Fruit fly (Drosophila melanogaster) whole organism, embryonic: Measurements from ENCODE around the gene MSAmiP.

Experiments used
- Awh ChIP-seq: fragments of 200-800 bp; sonication (Bioruptor generic); IDR thresholded peaks from 2 replicates; pipeline ENCODE4, ENCODE4 v1.3.6; 2022; ENCODE audit warnings: missing biosample characterization, missing genetic modification characterization
- Bteb2 ChIP-seq: fragments of 200-800 bp; sonication (Bioruptor generic); optimal IDR thresholded peaks from 2 replicates; lab custom pipeline; 2016; ENCODE audit warnings: missing biosample characterization, missing genetic modification characterization
- CG10267 ChIP-seq: fragments of 200-800 bp; sonication (Bioruptor generic); optimal IDR thresholded peaks from 2 replicates; lab custom pipeline; 2018; ENCODE audit warnings: missing biosample characterization, mild to moderate bottlenecking, missing genetic modification characterization, moderate library complexity
- CG11093 ChIP-seq: fragments of 200-800 bp; sonication (Bioruptor generic); IDR thresholded peaks from 3 replicates; pipeline ENCODE4 v1.3.6; 2022; ENCODE audit warnings: missing biosample characterization, missing genetic modification characterization
- CG12769 ChIP-seq: fragments of 200-800 bp; sonication (Bioruptor generic); optimal IDR thresholded peaks from 2 replicates; lab custom pipeline; 2019; ENCODE audit warnings: missing biosample characterization, mild to moderate bottlenecking, missing genetic modification characterization, moderate library complexity
- CG13424 ChIP-seq: fragments of 200-800 bp; sonication (Bioruptor generic); optimal IDR thresholded peaks from 2 replicates; lab custom pipeline; 2019; ENCODE audit warnings: missing biosample characterization, mild to moderate bottlenecking, missing genetic modification characterization, moderate library complexity
- CG16815 ChIP-seq: fragments of 200-800 bp; sonication (Bioruptor generic); optimal IDR thresholded peaks from 3 replicates; lab custom pipeline; 2017; ENCODE audit warnings: missing biosample characterization, mild to moderate bottlenecking, missing genetic modification characterization
- CG17385 ChIP-seq: fragments of 200-800 bp; sonication (Bioruptor generic); optimal IDR thresholded peaks from 3 replicates; lab custom pipeline; 2018; ENCODE audit warnings: missing biosample characterization, mild to moderate bottlenecking, missing genetic modification characterization
- CG18262 ChIP-seq: fragments of 200-800 bp; optimal IDR thresholded peaks from 3 replicates; lab custom pipeline; 2019; ENCODE audit warnings: missing biosample characterization, mild to moderate bottlenecking, missing genetic modification characterization, moderate library complexity
- CG18619 ChIP-seq: fragments of 200-800 bp; sonication (Bioruptor generic); optimal IDR thresholded peaks from 3 replicates; lab custom pipeline; 2017; ENCODE audit warnings: missing biosample characterization, mild to moderate bottlenecking, missing genetic modification characterization
- CG34422 ChIP-seq: fragments of 200-800 bp; sonication (Bioruptor generic); IDR thresholded peaks from 3 replicates; pipeline ENCODE4 v1.3.6; 2022; ENCODE audit warnings: missing biosample characterization, missing genetic modification characterization
- CG3726 ChIP-seq: fragments of 200-800 bp; sonication (Bioruptor generic); IDR thresholded peaks from 3 replicates; pipeline ENCODE4, ENCODE4 v1.3.6; 2022; ENCODE audit warnings: missing biosample characterization, missing genetic modification characterization
- CG4820 ChIP-seq: fragments of 200-800 bp; sonication (Bioruptor generic); optimal IDR thresholded peaks from 3 replicates; lab custom pipeline; 2016; ENCODE audit warnings: missing biosample characterization, missing genetic modification characterization
- CG6254 ChIP-seq: fragments of 200-800 bp; sonication (Bioruptor generic); optimal IDR thresholded peaks from 3 replicates; lab custom pipeline; 2017; ENCODE audit warnings: mild to moderate bottlenecking, missing biosample characterization, missing genetic modification reagents, missing genetic modification characterization
- CG6272 ChIP-seq: fragments of 200-800 bp; sonication (Bioruptor generic); IDR thresholded peaks from 2 replicates; pipeline ENCODE4 v1.3.6; 2022; ENCODE audit warnings: missing biosample characterization, missing genetic modification characterization
- CG6689 ChIP-seq: fragments of 200-800 bp; sonication (Bioruptor generic); IDR thresholded peaks from 2 replicates; pipeline ENCODE4 v1.3.6; 2022; ENCODE audit warnings: missing biosample characterization, missing genetic modification characterization
- CG7271 ChIP-seq: fragments of 200-800 bp; sonication (Bioruptor generic); optimal IDR thresholded peaks from 2 replicates; lab custom pipeline; 2018; ENCODE audit warnings: missing biosample characterization, mild to moderate bottlenecking, missing genetic modification characterization, moderate library complexity
- CG7556 ChIP-seq: fragments of 200-800 bp; sonication (Bioruptor generic); optimal IDR thresholded peaks from 2 replicates; lab custom pipeline; 2017; ENCODE audit warnings: missing biosample characterization, mild to moderate bottlenecking, missing genetic modification characterization
- CG7963 ChIP-seq: fragments of 200-800 bp; sonication (Bioruptor generic); IDR thresholded peaks from 3 replicates; pipeline ENCODE4 v1.3.6; 2022; ENCODE audit warnings: missing biosample characterization, missing genetic modification characterization; ENCODE audit not compliant: partially characterized antibody
- CG8281 ChIP-seq: fragments of 200-800 bp; sonication (Bioruptor generic); optimal IDR thresholded peaks from 2 replicates; lab custom pipeline; 2018; ENCODE audit warnings: missing biosample characterization, mild to moderate bottlenecking, missing genetic modification characterization, moderate library complexity
- CG8924 ChIP-seq: fragments of 200-800 bp; optimal IDR thresholded peaks from 3 replicates; lab custom pipeline; 2019; ENCODE audit warnings: missing biosample characterization, mild to moderate bottlenecking, missing genetic modification characterization, moderate library complexity
- CoRest ChIP-seq: fragments of 200-800 bp; sonication (Bioruptor generic); optimal IDR thresholded peaks from 3 replicates; lab custom pipeline; 2018; ENCODE audit warnings: missing biosample characterization, mild to moderate bottlenecking, missing genetic modification characterization, moderate library complexity
- Lhr ChIP-seq: fragments of 200-800 bp; sonication (Bioruptor generic); optimal IDR thresholded peaks from 3 replicates; lab custom pipeline; 2017; ENCODE audit warnings: mild to moderate bottlenecking, missing biosample characterization, missing genetic modification reagents, missing genetic modification characterization
- Neu2 ChIP-seq: fragments of 200-800 bp; sonication (Bioruptor generic); optimal IDR thresholded peaks from 3 replicates; lab custom pipeline; 2016; ENCODE audit warnings: missing biosample characterization, missing genetic modification characterization, borderline replicate concordance
- Six4 ChIP-seq: fragments of 200-800 bp; sonication (Bioruptor generic); optimal IDR thresholded peaks from 2 replicates; lab custom pipeline; 2016; ENCODE audit warnings: missing biosample characterization, missing genetic modification characterization
- Tbp ChIP-seq: fragments of >200 bp; optimal IDR thresholded peaks from 2 replicates; lab custom pipeline; 2018; ENCODE audit warnings: missing biosample characterization, missing genetic modification characterization
- Trl ChIP-seq, 3 experiments: fragments of >200 bp in 2 of 3; fragments of 200-800 bp in 1 of 3; sonication (Bioruptor generic) in 1 of 3; optimal IDR thresholded peaks; 2 replicates in 1 of 3; 3 replicates in 2 of 3; lab custom pipeline; 2016 to 2017; ENCODE audit warnings: missing biosample characterization in 1 of 3, missing genetic modification characterization in 1 of 3
- ab ChIP-seq: fragments of 200-800 bp; sonication (Bioruptor generic); optimal IDR thresholded peaks from 2 replicates; lab custom pipeline; 2016; ENCODE audit warnings: missing biosample characterization, missing genetic modification characterization
- ap ChIP-seq: fragments of 200-800 bp; sonication (Bioruptor generic); IDR thresholded peaks from 2 replicates; pipeline ENCODE4 v1.3.6; 2022; ENCODE audit warnings: missing biosample characterization, missing genetic modification characterization
- cg ChIP-seq: fragments of 200-800 bp; sonication (Bioruptor generic); optimal IDR thresholded peaks from 3 replicates; lab custom pipeline; 2019; ENCODE audit warnings: missing biosample characterization, mild to moderate bottlenecking, missing genetic modification characterization, moderate library complexity
- chinmo ChIP-seq: fragments of 200-800 bp; sonication (Bioruptor generic); IDR thresholded peaks from 4 replicates; pipeline ENCODE4 v1.3.6; 2022; ENCODE audit warnings: missing biosample characterization, missing genetic modification characterization; ENCODE audit not compliant: partially characterized antibody
- crol ChIP-seq: fragments of 200-800 bp; sonication (Bioruptor generic); IDR thresholded peaks from 2 replicates; pipeline ENCODE4 v1.3.6; 2022; ENCODE audit warnings: missing biosample characterization, missing genetic modification characterization
- dmrt99B ChIP-seq: fragments of 200-800 bp; sonication (Bioruptor generic); optimal IDR thresholded peaks from 2 replicates; lab custom pipeline; 2018; ENCODE audit warnings: missing biosample characterization, mild to moderate bottlenecking, missing genetic modification characterization, moderate library complexity
- fd96Cb ChIP-seq: fragments of 200-800 bp; sonication (Bioruptor generic); optimal IDR thresholded peaks from 2 replicates; lab custom pipeline; 2018; ENCODE audit warnings: missing biosample characterization, mild to moderate bottlenecking, missing genetic modification characterization, moderate library complexity
- gfzf ChIP-seq: fragments of 200-800 bp; sonication (Bioruptor generic); optimal IDR thresholded peaks from 2 replicates; lab custom pipeline; 2016; ENCODE audit warnings: missing biosample characterization, mild to moderate bottlenecking, missing genetic modification characterization, moderate library complexity
- grau ChIP-seq: fragments of 200-800 bp; optimal IDR thresholded peaks from 3 replicates; lab custom pipeline; 2019; ENCODE audit warnings: missing biosample characterization, mild to moderate bottlenecking, missing genetic modification characterization, moderate library complexity
- ham ChIP-seq: fragments of 200-800 bp; sonication (Bioruptor generic); IDR thresholded peaks from 2 replicates; pipeline ENCODE4 v1.3.6; 2022; ENCODE audit warnings: missing biosample characterization, missing genetic modification characterization
- hb ChIP-seq: fragments of 200-800 bp; sonication (Bioruptor generic); IDR thresholded peaks from 3 replicates; pipeline ENCODE4 v1.3.6; 2022; ENCODE audit warnings: missing biosample characterization, missing genetic modification characterization; ENCODE audit not compliant: partially characterized antibody
- inv ChIP-seq: fragments of 200-800 bp; sonication (Bioruptor generic); IDR thresholded peaks from 2 replicates; pipeline ENCODE4 v1.3.6; 2022; ENCODE audit warnings: missing biosample characterization, missing genetic modification characterization; ENCODE audit not compliant: partially characterized antibody
- mld ChIP-seq: fragments of 200-800 bp; sonication (Bioruptor generic); IDR thresholded peaks from 3 replicates; pipeline ENCODE4 v1.3.6; 2022; ENCODE audit warnings: missing biosample characterization, missing genetic modification characterization; ENCODE audit not compliant: partially characterized antibody
- phol ChIP-seq: fragments of 200-800 bp; sonication (Bioruptor generic); optimal IDR thresholded peaks from 3 replicates; lab custom pipeline; 2018; ENCODE audit warnings: missing biosample characterization, mild to moderate bottlenecking, missing genetic modification characterization, moderate library complexity
- psq ChIP-seq: fragments of 200-800 bp; sonication (Bioruptor generic); optimal IDR thresholded peaks from 2 replicates; lab custom pipeline; 2017; ENCODE audit warnings: missing biosample characterization, missing genetic modification characterization
- slbo ChIP-seq: fragments of 200-800 bp; sonication (Bioruptor generic); IDR thresholded peaks from 2 replicates; pipeline ENCODE4 v1.3.6; 2022; ENCODE audit warnings: missing biosample characterization, missing genetic modification characterization
- sqz ChIP-seq: fragments of 200-800 bp; sonication (Bioruptor generic); optimal IDR thresholded peaks from 3 replicates; lab custom pipeline; 2018; ENCODE audit warnings: missing biosample characterization, mild to moderate bottlenecking, missing genetic modification characterization
- tup ChIP-seq: fragments of 200-800 bp; sonication (Bioruptor generic); optimal IDR thresholded peaks from 2 replicates; lab custom pipeline; 2016; ENCODE audit warnings: missing biosample characterization, mild to moderate bottlenecking, missing genetic modification characterization, moderate library complexity
- twi ChIP-seq: fragments of 200-800 bp; optimal IDR thresholded peaks from 2 replicates; lab custom pipeline; 2019; ENCODE audit warnings: missing biosample characterization, mild to moderate bottlenecking, missing genetic modification characterization, moderate library complexity
- vfl ChIP-seq: fragments of 200-800 bp; sonication (Bioruptor generic); optimal IDR thresholded peaks from 2 replicates; lab custom pipeline; 2016; ENCODE audit warnings: missing biosample characterization, missing genetic modification characterization
- z ChIP-seq: fragments of 200-800 bp; sonication (Bioruptor generic); IDR thresholded peaks from 3 replicates; pipeline ENCODE4 v1.3.6; 2022; ENCODE audit warnings: missing biosample characterization, missing genetic modification characterization

The MSAmiP gene

dm6 chr3R:16886431-16887154 is 9.5 kb downstream of the MSAmiP start (continued):
- TF ChIP-seq Tbp: no peak
- no peak for TF ChIP-seq CG18619
- peak; percentile 98 for TF ChIP-seq crol (GFP tag; lab: Robert Waterston, UW)
- peak; percentile 77 for TF ChIP-seq phol
- TF ChIP-seq Awh (GFP tag; lab: Robert Waterston, UW): 0 out of 2 replicates have a peak, but pooled peaks have one; percentile 12
- TF ChIP-seq CG16815 (GFP tag; lab: Kevin White, UChicago): no peak
- peak; percentile 53 for TF ChIP-seq CG13424 (tag; lab: Kevin White, UChicago)
- peak; percentile 47 for TF ChIP-seq twi (tag; lab: Kevin White, UChicago)
- TF ChIP-seq CG17385 (GFP tag; lab: Kevin White, UChicago): no peak
- no peak for TF ChIP-seq CG4820 (GFP tag; lab: Kevin White, UChicago)
- no peak for TF ChIP-seq mld (GFP tag; lab: Robert Waterston, UW)
- peak; percentile 73 for TF ChIP-seq z (GFP tag; lab: Robert Waterston, UW)
- TF ChIP-seq CG6254 (GFP tag; lab: Kevin White, UChicago): no peak
- no peak for TF ChIP-seq CG8281 (tag; lab: Kevin White, UChicago)
- TF ChIP-seq inv: no peak
- peak; percentile 16 for TF ChIP-seq fd96Cb
- peak; percentile 50 for TF ChIP-seq CoRest (tag; lab: Kevin White, UChicago)
- TF ChIP-seq chinmo (GFP tag; lab: Robert Waterston, UW): 0 out of 4 replicates have a peak, but pooled peaks have one; percentile 37
- TF ChIP-seq CG12769 (tag; lab: Kevin White, UChicago): no peak
- TF ChIP-seq tup: no peak
- no peak for TF ChIP-seq hb (GFP tag; lab: Robert Waterston, UW)
- peak; percentile 45 for TF ChIP-seq CG6689 (GFP tag; lab: Robert Waterston, UW)
- TF ChIP-seq Bteb2 (GFP tag; lab: Kevin White, UChicago): no peak
- TF ChIP-seq CG11093 (GFP tag; lab: Robert Waterston, UW): 0 out of 3 replicates have a peak, but pooled peaks have one; percentile 8
- no peak for TF ChIP-seq ab (GFP tag; lab: Kevin White, UChicago)
- TF ChIP-seq CG18262: peak; percentile 66
- TF ChIP-seq vfl (GFP tag; lab: Kevin White, UChicago): peak; percentile 30
- TF ChIP-seq CG7963 (GFP tag; lab: Robert Waterston, UW): no peak
- no peak for TF ChIP-seq gfzf
- peak; percentile 53 for TF ChIP-seq grau
- TF ChIP-seq Six4 (GFP tag; lab: Kevin White, UChicago): no peak
- no peak for TF ChIP-seq CG3726 (GFP tag; lab: Robert Waterston, UW)
- TF ChIP-seq CG10267 (tag; lab: Kevin White, UChicago): peak; percentile 27
- TF ChIP-seq Lhr (GFP tag; lab: Kevin White, UChicago): no peak
- no peak for TF ChIP-seq CG6272 (GFP tag; lab: Robert Waterston, UW)
- TF ChIP-seq CG7271 (tag; lab: Kevin White, UChicago): no peak
- TF ChIP-seq psq: no peak
- TF ChIP-seq Trl (optimal IDR thresholded peaks at IDR 0.05; lab: Kevin White, UChicago): no peak
- no peak for TF ChIP-seq Trl (GFP tag; optimal IDR thresholded peaks at IDR 0.05; lab: Kevin White, UChicago)
- no peak for TF ChIP-seq CG34422 (GFP tag; lab: Robert Waterston, UW)
- no peak for TF ChIP-seq slbo (GFP tag; lab: Robert Waterston, UW)
- TF ChIP-seq sqz (GFP tag; lab: Kevin White, UChicago): peak; percentile 68
- TF ChIP-seq cg (GFP tag; lab: Kevin White, UChicago): peak; percentile 86
- no peak for TF ChIP-seq ap (GFP tag; lab: Robert Waterston, UW)
- no peak for TF ChIP-seq Neu2 (GFP tag; lab: Kevin White, UChicago)
- TF ChIP-seq dmrt99B: peak; percentile 47
- TF ChIP-seq CG7556 (GFP tag; lab: Kevin White, UChicago): peak; percentile 38
- TF ChIP-seq CG8924 (tag; lab: Kevin White, UChicago): peak; percentile 23
- no peak for TF ChIP-seq ham (GFP tag; lab: Robert Waterston, UW)
